Fruit fly (Drosophila melanogaster) whole organism, embryonic: Measurements from ENCODE around the gene CG31050.

ENCODE experiments used
- Abd-B ChIP-seq: fragments of 200-800 bp; sonication (Bioruptor generic); optimal IDR thresholded peaks from 2 replicates; lab custom pipeline; 2018; ENCODE audit warnings: missing biosample characterization, mild to moderate bottlenecking, missing genetic modification characterization, moderate library complexity
- BEAF-32 ChIP-seq: fragments of 200-800 bp; sonication (Bioruptor generic); optimal IDR thresholded peaks from 3 replicates; lab custom pipeline; 2017; ENCODE audit warnings: missing biosample characterization, missing genetic modification characterization, mild to moderate bottlenecking, moderate library complexity, missing genetic modification reagents
- CG10979 ChIP-seq: fragments of 200-800 bp; sonication (Bioruptor generic); optimal IDR thresholded peaks from 2 replicates; lab custom pipeline; 2018; ENCODE audit warnings: missing biosample characterization, mild to moderate bottlenecking, missing genetic modification characterization, moderate library complexity
- CG11398 ChIP-seq: fragments of 200-800 bp; sonication (Bioruptor generic); optimal IDR thresholded peaks from 2 replicates; lab custom pipeline; 2016; ENCODE audit warnings: missing biosample characterization, missing genetic modification characterization
- CG11695 ChIP-seq: fragments of 200-800 bp; sonication (Bioruptor generic); IDR thresholded peaks from 3 replicates; pipeline ENCODE4 v1.3.6; 2022; ENCODE audit warnings: missing biosample characterization, missing genetic modification characterization
- CG12071 ChIP-seq: fragments of 200-800 bp; sonication (Bioruptor generic); optimal IDR thresholded peaks from 3 replicates; lab custom pipeline; 2018; ENCODE audit warnings: missing biosample characterization, mild to moderate bottlenecking, missing genetic modification characterization
- CG14441 ChIP-seq: fragments of 200-800 bp; sonication (Bioruptor generic); IDR thresholded peaks from 2 replicates; pipeline ENCODE4 v1.3.6; 2022; ENCODE audit warnings: missing biosample characterization, missing genetic modification characterization
- CG14860 ChIP-seq: fragments of 200-800 bp; sonication (Bioruptor generic); IDR thresholded peaks from 3 replicates; pipeline ENCODE4 v1.3.6; 2022; ENCODE audit warnings: missing biosample characterization, missing genetic modification characterization; ENCODE audit not compliant: partially characterized antibody
- CG15479 ChIP-seq: fragments of 200-800 bp; sonication (Bioruptor generic); optimal IDR thresholded peaks from 3 replicates; lab custom pipeline; 2019; ENCODE audit warnings: missing biosample characterization, mild to moderate bottlenecking, missing genetic modification characterization, moderate library complexity
- CG18011 ChIP-seq: fragments of 200-800 bp; sonication (Bioruptor generic); optimal IDR thresholded peaks from 2 replicates; lab custom pipeline; 2017; ENCODE audit warnings: missing biosample characterization, missing genetic modification characterization, mild to moderate bottlenecking, moderate library complexity, missing genotype
- CG1832 ChIP-seq: fragments of 200-800 bp; sonication (Bioruptor generic); optimal IDR thresholded peaks from 2 replicates; lab custom pipeline; 2017; ENCODE audit warnings: missing biosample characterization, mild to moderate bottlenecking, missing genetic modification characterization, inconsistent platforms
- CG2712 ChIP-seq: fragments of 200-800 bp; optimal IDR thresholded peaks from 3 replicates; lab custom pipeline; 2019; ENCODE audit warnings: missing biosample characterization, mild to moderate bottlenecking, missing genetic modification characterization, moderate library complexity
- CG2889 ChIP-seq: fragments of 200-800 bp; sonication (Bioruptor generic); IDR thresholded peaks from 3 replicates; pipeline ENCODE4 v1.3.6; 2022; ENCODE audit warnings: missing biosample characterization, missing genetic modification characterization
- CG34224 ChIP-seq: fragments of 200-800 bp; sonication (Bioruptor generic); IDR thresholded peaks from 3 replicates; pipeline ENCODE4 v1.3.6; 2022; ENCODE audit warnings: missing biosample characterization, missing genetic modification characterization; ENCODE audit not compliant: partially characterized antibody
- CG6765 ChIP-seq: fragments of 200-800 bp; sonication (Bioruptor generic); optimal IDR thresholded peaks from 3 replicates; lab custom pipeline; 2017; ENCODE audit warnings: missing biosample characterization, mild to moderate bottlenecking, missing genetic modification characterization
- CG7357 ChIP-seq: fragments of 200-800 bp; sonication (Bioruptor generic); IDR thresholded peaks from 3 replicates; pipeline ENCODE4 v1.3.6; 2022; ENCODE audit warnings: missing biosample characterization, missing genetic modification characterization
- CG7556 ChIP-seq: fragments of 200-800 bp; sonication (Bioruptor generic); optimal IDR thresholded peaks from 2 replicates; lab custom pipeline; 2017; ENCODE audit warnings: missing biosample characterization, mild to moderate bottlenecking, missing genetic modification characterization
- CG7839 ChIP-seq: fragments of 200-800 bp; sonication (Bioruptor generic); optimal IDR thresholded peaks from 3 replicates; lab custom pipeline; 2018; ENCODE audit warnings: missing biosample characterization, mild to moderate bottlenecking, missing genetic modification characterization, moderate library complexity
- CG8359 ChIP-seq: fragments of 200-800 bp; sonication (Bioruptor generic); optimal IDR thresholded peaks from 2 replicates; lab custom pipeline; 2017; ENCODE audit warnings: missing biosample characterization, mild to moderate bottlenecking, missing genetic modification characterization, borderline replicate concordance
- CG9609 ChIP-seq: fragments of 200-800 bp; sonication (Bioruptor generic); optimal IDR thresholded peaks from 3 replicates; lab custom pipeline; 2016; ENCODE audit warnings: missing biosample characterization, missing genetic modification characterization
- D19B ChIP-seq: fragments of 200-800 bp; sonication (Bioruptor generic); optimal IDR thresholded peaks from 2 replicates; lab custom pipeline; 2017; ENCODE audit warnings: missing biosample characterization, mild to moderate bottlenecking, missing genetic modification characterization
- ERR ChIP-seq: fragments of 200-800 bp; sonication (Bioruptor generic); optimal IDR thresholded peaks from 2 replicates; lab custom pipeline; 2016; ENCODE audit warnings: missing biosample characterization, missing genetic modification characterization
- Gug ChIP-seq: fragments of 200-800 bp; sonication (Bioruptor generic); IDR thresholded peaks from 4 replicates; pipeline ENCODE4 v1.3.6; 2022; ENCODE audit warnings: missing biosample characterization, missing genetic modification characterization
- H2.0 ChIP-seq: fragments of 200-800 bp; sonication (Bioruptor generic); IDR thresholded peaks from 2 replicates; pipeline ENCODE4 v1.3.6; 2022; ENCODE audit warnings: missing biosample characterization, missing genetic modification characterization
- Myb ChIP-seq: fragments of 200-800 bp; sonication (Bioruptor generic); optimal IDR thresholded peaks from 2 replicates; lab custom pipeline; 2016; ENCODE audit warnings: missing biosample characterization, missing genetic modification characterization
- Pdp1 ChIP-seq, 2 experiments: fragments of 200-800 bp; sonication (Bioruptor generic); optimal IDR thresholded peaks; 3 replicates each; lab custom pipeline; 2016; ENCODE audit warnings: missing biosample characterization in 2 of 2, missing genetic modification characterization in 2 of 2, mild to moderate bottlenecking in 1 of 2, moderate library complexity in 1 of 2
- Ptx1 ChIP-seq: fragments of 200-800 bp; sonication (Bioruptor generic); IDR thresholded peaks from 2 replicates; pipeline ENCODE4 v1.3.6; 2022; ENCODE audit warnings: missing biosample characterization, missing genetic modification characterization
- Stat92E ChIP-seq, 3 experiments: fragments of >200 bp in 2 of 3; fragments of 200-800 bp in 1 of 3; sonication (Bioruptor generic) in 1 of 3; optimal IDR thresholded peaks; 2 replicates each; lab custom pipeline; 2017 to 2019; ENCODE audit warnings: missing biosample characterization in 3 of 3, missing genetic modification characterization in 3 of 3, mild to moderate bottlenecking in 1 of 3, moderate library complexity in 1 of 3
- Vsx1 ChIP-seq: fragments of 200-800 bp; sonication (Bioruptor generic); optimal IDR thresholded peaks from 2 replicates; lab custom pipeline; 2017; ENCODE audit warnings: missing biosample characterization, mild to moderate bottlenecking, missing genetic modification characterization, missing genetic modification reagents
- ara ChIP-seq: fragments of 200-800 bp; sonication (Bioruptor generic); IDR thresholded peaks from 2 replicates; pipeline ENCODE4 v1.3.6; 2022; ENCODE audit warnings: missing biosample characterization, missing genetic modification characterization
- ase ChIP-seq: fragments of 200-800 bp; sonication (Bioruptor generic); IDR thresholded peaks from 3 replicates; pipeline ENCODE4 v1.3.6; 2022; ENCODE audit warnings: missing biosample characterization, missing genetic modification characterization
- ato ChIP-seq: fragments of 200-800 bp; sonication (Bioruptor generic); IDR thresholded peaks from 2 replicates; pipeline ENCODE4 v1.3.6; 2022; ENCODE audit warnings: missing biosample characterization, missing genetic modification characterization; ENCODE audit not compliant: partially characterized antibody
- bsh ChIP-seq, 2 experiments: fragments of 200-800 bp; sonication (Bioruptor generic); optimal IDR thresholded peaks; 2 replicates each; lab custom pipeline; 2017 to 2018; ENCODE audit warnings: mild to moderate bottlenecking in 2 of 2, missing biosample characterization in 2 of 2, missing genetic modification characterization in 2 of 2, moderate library complexity in 1 of 2
- chif ChIP-seq, 2 experiments: fragments of 200-800 bp; sonication (Bioruptor generic); optimal IDR thresholded peaks; 3 replicates each; lab custom pipeline; 2016; ENCODE audit warnings: missing biosample characterization in 2 of 2, missing genetic modification characterization in 2 of 2
- corto ChIP-seq: fragments of 200-800 bp; sonication (Bioruptor generic); optimal IDR thresholded peaks from 2 replicates; lab custom pipeline; 2016; ENCODE audit warnings: missing biosample characterization, mild to moderate bottlenecking, missing genetic modification characterization, moderate library complexity
- crol ChIP-seq: fragments of 200-800 bp; sonication (Bioruptor generic); IDR thresholded peaks from 2 replicates; pipeline ENCODE4 v1.3.6; 2022; ENCODE audit warnings: missing biosample characterization, missing genetic modification characterization
- da ChIP-seq: fragments of 200-800 bp; sonication (Bioruptor generic); optimal IDR thresholded peaks from 2 replicates; lab custom pipeline; 2016; ENCODE audit warnings: missing biosample characterization, missing genetic modification characterization
- gt ChIP-seq: fragments of 200-800 bp; sonication (Bioruptor generic); IDR thresholded peaks from 2 replicates; pipeline ENCODE4 v1.3.6; 2022; ENCODE audit warnings: missing biosample characterization, missing genetic modification characterization
- hb ChIP-seq: fragments of 200-800 bp; sonication (Bioruptor generic); IDR thresholded peaks from 3 replicates; pipeline ENCODE4 v1.3.6; 2022; ENCODE audit warnings: missing biosample characterization, missing genetic modification characterization; ENCODE audit not compliant: partially characterized antibody
- hbn ChIP-seq: fragments of 200-800 bp; sonication (Bioruptor generic); IDR thresholded peaks from 2 replicates; pipeline ENCODE4 v1.3.6; 2022; ENCODE audit warnings: missing biosample characterization, missing genetic modification characterization; ENCODE audit not compliant: partially characterized antibody
- jigr1 ChIP-seq: fragments of 200-800 bp; sonication (Bioruptor generic); IDR thresholded peaks from 3 replicates; pipeline ENCODE4 v1.3.6; 2022; ENCODE audit warnings: missing biosample characterization, missing genetic modification characterization
- mld ChIP-seq: fragments of 200-800 bp; sonication (Bioruptor generic); IDR thresholded peaks from 3 replicates; pipeline ENCODE4 v1.3.6; 2022; ENCODE audit warnings: missing biosample characterization, missing genetic modification characterization; ENCODE audit not compliant: partially characterized antibody
- pita ChIP-seq: fragments of 200-800 bp; sonication (Bioruptor generic); optimal IDR thresholded peaks from 2 replicates; lab custom pipeline; 2017; ENCODE audit warnings: missing biosample characterization, mild to moderate bottlenecking, missing genetic modification characterization
- pnt ChIP-seq: fragments of 200-800 bp; sonication (Bioruptor generic); optimal IDR thresholded peaks from 3 replicates; lab custom pipeline; 2016; ENCODE audit warnings: missing biosample characterization, missing genetic modification characterization
- sima ChIP-seq: fragments of 200-800 bp; sonication (Bioruptor generic); optimal IDR thresholded peaks from 2 replicates; lab custom pipeline; 2016; ENCODE audit warnings: missing biosample characterization, missing genetic modification characterization
- sob ChIP-seq: fragments of 200-800 bp; sonication (Bioruptor generic); IDR thresholded peaks from 2 replicates; pipeline ENCODE4 v1.3.6; 2022; ENCODE audit warnings: missing biosample characterization, missing genetic modification characterization
- tio ChIP-seq: fragments of 200-800 bp; sonication (Bioruptor generic); optimal IDR thresholded peaks from 2 replicates; lab custom pipeline; 2017; ENCODE audit warnings: missing biosample characterization, missing genetic modification characterization, inconsistent platforms
- trh ChIP-seq: fragments of 200-800 bp; sonication (Bioruptor generic); optimal IDR thresholded peaks from 2 replicates; lab custom pipeline; 2016; ENCODE audit warnings: missing biosample characterization, missing genetic modification characterization
- zfh1 ChIP-seq: fragments of 200-800 bp; sonication (Bioruptor generic); IDR thresholded peaks from 3 replicates; pipeline ENCODE4 v1.3.6; 2022; ENCODE audit warnings: missing biosample characterization, missing genetic modification characterization

Gene CG31050

DNA sequence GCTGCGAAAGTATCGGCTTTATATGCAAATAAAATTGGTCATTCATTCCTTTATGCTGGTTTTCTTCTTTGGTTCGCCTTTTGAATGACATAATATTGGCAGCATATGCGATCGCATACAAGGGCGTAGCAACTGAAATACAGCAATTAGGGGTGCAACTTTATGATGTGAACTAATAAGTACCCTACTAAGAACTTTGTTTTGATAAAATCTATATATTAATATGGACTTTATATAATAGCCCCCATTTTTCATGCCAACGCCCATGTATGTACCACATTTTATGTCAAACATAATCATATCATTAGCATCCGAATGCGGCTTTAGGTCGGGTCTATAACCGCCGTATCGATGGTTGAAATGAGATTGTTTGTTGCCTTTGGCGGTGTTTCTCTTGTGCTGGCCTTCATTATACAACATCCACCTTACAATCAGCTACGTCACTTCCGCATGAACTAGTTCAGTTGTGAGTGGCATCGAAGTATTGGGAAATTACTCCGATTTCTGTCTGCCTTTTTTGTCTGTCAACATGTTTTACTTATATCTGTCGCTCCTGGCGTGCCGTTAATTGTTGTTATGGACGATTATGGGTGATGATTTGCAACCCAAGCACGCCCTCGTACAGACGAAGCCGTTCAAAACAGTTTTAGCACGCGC, 26.7 kb upstream of the CG31050 start (continued):
- TF ChIP-seq Pdp1 (GFP tag; optimal IDR thresholded peaks at IDR 0.05; lab: Kevin White, UChicago) (peak; percentile 30 to 61), CG15479 (GFP tag; lab: Kevin White, UChicago) (no peak), BEAF-32 (GFP tag; lab: Kevin White, UChicago) (no peak), ERR (GFP tag; lab: Kevin White, UChicago) (no peak), chif (GFP tag; optimal IDR thresholded peaks at IDR 0.05; lab: Kevin White, UChicago) (no peak), CG14860 (no peak), da (GFP tag; lab: Kevin White, UChicago) (no peak), CG8359 (GFP tag; lab: Kevin White, UChicago) (no peak), H2.0 (GFP tag; lab: Robert Waterston, UW) (peak; percentile 64), Ptx1 (GFP tag; lab: Robert Waterston, UW) (peak; percentile 70), mld (GFP tag; lab: Robert Waterston, UW) (no peak), gt (GFP tag; lab: Robert Waterston, UW) (no peak), ara (no peak), D19B (GFP tag; lab: Kevin White, UChicago) (peak; percentile 14), crol (GFP tag; lab: Robert Waterston, UW) (no peak), CG12071 (GFP tag; lab: Kevin White, UChicago) (peak; percentile 38), pita (GFP tag; lab: Kevin White, UChicago) (no peak), pnt (GFP tag; lab: Kevin White, UChicago) (no peak), Abd-B (GFP tag; lab: Kevin White, UChicago) (peak; percentile 53), zfh1 (GFP tag; lab: Robert Waterston, UW) (no peak), ase (GFP tag; lab: Robert Waterston, UW) (peak; percentile 63; the same call in 2 of the 3 replicates), CG7556 (GFP tag; lab: Kevin White, UChicago) (no peak), trh (GFP tag; lab: Kevin White, UChicago) (no peak), CG34224 (no peak), CG11398 (GFP tag; lab: Kevin White, UChicago) (no peak), CG7839 (peak; percentile 73), Stat92E (GFP tag; optimal IDR thresholded peaks at IDR 0.05; lab: Kevin White, UChicago) (no peak), tio (GFP tag; lab: Kevin White, UChicago) (no peak), sima (GFP tag; lab: Kevin White, UChicago) (no peak), CG2712 (tag; lab: Kevin White, UChicago) (peak; percentile 43), CG1832 (no peak), CG18011 (no peak), hb (GFP tag; lab: Robert Waterston, UW) (no peak), CG9609 (GFP tag; lab: Kevin White, UChicago) (no peak), bsh (GFP tag; optimal IDR thresholded peaks at IDR 0.05; lab: Kevin White, UChicago) (peak in 1 of 2 experiments; percentile 6), CG14441 (peak; percentile 83), CG6765 (GFP tag; lab: Kevin White, UChicago) (no peak), CG7357 (GFP tag; lab: Robert Waterston, UW) (no peak), Gug (GFP tag; lab: Robert Waterston, UW) (peak; percentile 41; the same call in 2 of the 4 replicates), CG10979 (tag; lab: Kevin White, UChicago) (no peak), corto (GFP tag; lab: Kevin White, UChicago) (no peak), ato (no peak), CG11695 (GFP tag; lab: Robert Waterston, UW) (peak; percentile 60; the same call in 2 of the 3 replicates), jigr1 (GFP tag; lab: Robert Waterston, UW) (no peak), hbn (no peak), CG2889 (0 out of 3 replicates have a peak, but pooled peaks have one; percentile 12), Vsx1 (GFP tag; lab: Kevin White, UChicago) (peak; percentile 33), sob (GFP tag; lab: Robert Waterston, UW) (peak; percentile 71), Myb (GFP tag; lab: Kevin White, UChicago) (no peak)
